Worm (Caenorhabditis elegans) whole organism, L3 larva: Measurements from ENCODE around the gene srpa-72.

ENCODE experiments used
- R02D3.7 ChIP-seq: fragments of 150-350 bp; optimal IDR thresholded peaks from 2 replicates; lab custom pipeline; 2014; ENCODE audit warnings: missing biosample characterization, missing genetic modification characterization
- aly-2 ChIP-seq: fragments of 150-350 bp; optimal IDR thresholded peaks from 2 replicates; lab custom pipeline; 2014; ENCODE audit warnings: missing biosample characterization, missing genetic modification characterization
- ama-1 ChIP-seq: fragments of 150-350 bp; optimal IDR thresholded peaks from 2 replicates; lab custom pipeline; 2018
- elt-1 ChIP-seq: fragments of 150-350 bp; optimal IDR thresholded peaks from 2 replicates; lab custom pipeline; 2014; ENCODE audit warnings: missing biosample characterization, missing genetic modification characterization
- elt-3 ChIP-seq, 3 experiments: fragments of 150-350 bp in 1 of 3; sonication (generic microtip) in 2 of 3; optimal IDR thresholded peaks; 2 replicates in 2 of 3; 4 replicates in 1 of 3; lab custom pipeline; 2014 to 2017; ENCODE audit warnings: missing biosample characterization in 3 of 3, missing genetic modification characterization in 3 of 3
- fos-1 ChIP-seq: fragments of 150-350 bp; optimal IDR thresholded peaks from 2 replicates; lab custom pipeline; 2014; ENCODE audit warnings: missing biosample characterization, missing genetic modification characterization
- lin-39 ChIP-seq: fragments of 150-350 bp; optimal IDR thresholded peaks from 2 replicates; lab custom pipeline; 2018; ENCODE audit warnings: missing biosample characterization, missing genetic modification reagents, missing genetic modification characterization
- nhr-11 ChIP-seq: fragments of 150-350 bp; optimal IDR thresholded peaks from 2 replicates; lab custom pipeline; 2014; ENCODE audit warnings: missing biosample characterization, missing genetic modification characterization
- nhr-25 ChIP-seq: sonication (generic microtip); optimal IDR thresholded peaks from 2 replicates; lab custom pipeline; 2017; ENCODE audit warnings: missing biosample characterization, missing genetic modification characterization
- nhr-77 ChIP-seq: fragments of 150-350 bp; optimal IDR thresholded peaks from 2 replicates; lab custom pipeline; 2014; ENCODE audit warnings: missing biosample characterization, missing genetic modification characterization
- tbx-2 ChIP-seq: sonication (generic microtip); optimal IDR thresholded peaks from 2 replicates; lab custom pipeline; 2016; ENCODE audit warnings: mild to moderate bottlenecking, missing genetic modification characterization, missing compliant biosample characterization
- unc-62 ChIP-seq: fragments of 150-350 bp; sonication (generic microtip); optimal IDR thresholded peaks from 4 replicates; lab custom pipeline; 2014; ENCODE audit warnings: missing biosample characterization, missing genetic modification reagents, missing genetic modification characterization
- ztf-11 ChIP-seq: fragments of 150-350 bp; optimal IDR thresholded peaks from 2 replicates; lab custom pipeline; 2014; ENCODE audit warnings: missing biosample characterization, missing genetic modification characterization
- ztf-4 ChIP-seq: fragments of 150-350 bp; optimal IDR thresholded peaks from 2 replicates; lab custom pipeline; 2014; ENCODE audit warnings: missing biosample characterization, missing genetic modification characterization

DNA sequence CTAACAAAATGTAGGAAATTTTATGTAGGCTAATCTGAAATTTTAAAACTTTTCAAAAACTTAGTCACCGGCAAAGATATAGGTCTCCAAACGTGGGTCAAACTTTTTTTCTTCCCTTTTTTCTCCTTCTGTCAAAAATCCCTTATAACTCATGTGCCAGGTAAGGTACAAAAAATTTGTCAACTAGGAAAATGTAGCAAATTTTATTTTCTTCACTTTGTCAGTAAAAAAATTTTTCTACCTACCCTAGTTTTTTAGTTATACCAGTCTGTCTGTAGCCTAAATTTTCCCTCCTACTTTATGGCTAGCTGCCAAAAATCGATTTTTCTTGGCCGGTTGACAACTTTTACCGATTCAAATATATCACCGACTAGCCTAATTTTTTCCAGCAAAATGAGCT is 29.4 kb downstream of the srpa-72 start, which contains the start of gene set-13:
- no peak for TF ChIP-seq tbx-2
- TF ChIP-seq nhr-25 (tag; lab: Kevin White, UChicago), result no peak
- TF ChIP-seq ztf-11 (tag; lab: Kevin White, UChicago), result no peak
- no peak for TF ChIP-seq fos-1
- no peak for TF ChIP-seq elt-3 (tag; optimal IDR thresholded peaks at IDR 0.05; lab: Kevin White, UChicago)
- TF ChIP-seq ama-1 (lab: Kevin White, UChicago), result no peak
- TF ChIP-seq elt-1, result no peak
- TF ChIP-seq unc-62 (GFP tag; lab: Kevin White, UChicago), result no peak
- no peak for TF ChIP-seq lin-39 (tag; lab: Kevin White, UChicago)
- no peak for TF ChIP-seq ztf-4
- no peak for TF ChIP-seq nhr-77 (tag; lab: Kevin White, UChicago)
- no peak for TF ChIP-seq nhr-11
- no peak for TF ChIP-seq R02D3.7
- no peak for TF ChIP-seq aly-2 (tag; lab: Kevin White, UChicago)
